Worm (Caenorhabditis elegans) whole organism, midembryonic: ENCODE measurements around the gene F52D2.5.

Experiments
- T22C8.4 ChIP-seq: fragments of 200-800 bp; sonication (Bioruptor generic); IDR thresholded peaks from 2 replicates; pipeline ENCODE4 v1.3.6; 2022; ENCODE audit warnings: missing genetic modification characterization, missing compliant biosample characterization
- flt-1 ChIP-seq: fragments of 200-800 bp; sonication (Bioruptor generic); IDR thresholded peaks from 2 replicates; pipeline ENCODE4 v1.3.6; 2022; ENCODE audit warnings: missing genetic modification characterization, missing compliant biosample characterization
- med-1 ChIP-seq: sonication (generic microtip); optimal IDR thresholded peaks from 2 replicates; lab custom pipeline; 2017; ENCODE audit warnings: missing genetic modification characterization, mild to moderate bottlenecking, missing compliant biosample characterization, antibody characterized with exemption, missing genetic modification reagents; ENCODE audit not compliant: insufficient read depth
- ref-1 ChIP-seq: fragments of 200-800 bp; sonication (Bioruptor generic); conservative IDR thresholded peaks from 2 replicates; pipeline ENCODE4 v1.3.6; 2022; ENCODE audit warnings: missing genetic modification reagents, missing genetic modification characterization, missing compliant biosample characterization
- tab-1 ChIP-seq: fragments of 200-800 bp; sonication (Bioruptor generic); IDR thresholded peaks from 2 replicates; pipeline ENCODE4 v1.3.6; 2022; ENCODE audit warnings: missing genetic modification characterization, missing compliant biosample characterization
- ztf-23 ChIP-seq: fragments of 200-800 bp; sonication (Bioruptor generic); IDR thresholded peaks from 2 replicates; pipeline ENCODE4 v1.3.6; 2022; ENCODE audit warnings: missing genetic modification reagents, missing genetic modification characterization, missing compliant biosample characterization
- ztf-29 ChIP-seq: fragments of 200-800 bp; sonication (Bioruptor generic); IDR thresholded peaks from 2 replicates; pipeline ENCODE4 v1.3.6; 2022; ENCODE audit warnings: missing genetic modification reagents, missing genetic modification characterization, missing compliant biosample characterization

DNA sequence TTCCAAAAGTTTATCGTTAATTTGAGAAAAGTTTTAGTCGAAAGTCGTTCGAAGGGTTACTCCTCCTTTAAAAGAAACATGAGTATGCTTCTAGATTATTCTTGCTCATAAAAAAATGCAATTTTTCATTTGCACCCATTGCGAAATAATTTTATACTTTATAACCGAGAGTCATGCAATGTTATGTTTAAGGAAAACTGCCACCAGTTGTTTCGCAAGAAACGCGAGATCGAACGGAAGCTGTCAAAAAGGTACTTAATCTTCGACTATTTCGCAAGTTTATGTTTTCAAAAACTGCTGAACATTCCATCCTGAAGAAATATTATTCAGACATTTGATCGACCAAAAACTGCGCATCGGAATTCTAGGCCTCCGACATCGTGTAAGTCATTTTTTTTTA lies 39.3 kb upstream of the F52D2.5 start:
- no peak for TF ChIP-seq flt-1 (GFP tag; lab: Robert Waterston, UW)
- TF ChIP-seq T22C8.4 (GFP tag; lab: Robert Waterston, UW) = no peak
- TF ChIP-seq ztf-23 (GFP tag; lab: Robert Waterston, UW) = no peak
- TF ChIP-seq med-1 (GFP tag; lab: Kevin White, UChicago) = no peak
- no peak for TF ChIP-seq ztf-29 (GFP tag; lab: Robert Waterston, UW)
- TF ChIP-seq ref-1 = no peak
- no peak for TF ChIP-seq tab-1 (GFP tag; lab: Robert Waterston, UW)
